Worm (Caenorhabditis elegans): ENCODE data around the gene T05C7.5.

DNA sequence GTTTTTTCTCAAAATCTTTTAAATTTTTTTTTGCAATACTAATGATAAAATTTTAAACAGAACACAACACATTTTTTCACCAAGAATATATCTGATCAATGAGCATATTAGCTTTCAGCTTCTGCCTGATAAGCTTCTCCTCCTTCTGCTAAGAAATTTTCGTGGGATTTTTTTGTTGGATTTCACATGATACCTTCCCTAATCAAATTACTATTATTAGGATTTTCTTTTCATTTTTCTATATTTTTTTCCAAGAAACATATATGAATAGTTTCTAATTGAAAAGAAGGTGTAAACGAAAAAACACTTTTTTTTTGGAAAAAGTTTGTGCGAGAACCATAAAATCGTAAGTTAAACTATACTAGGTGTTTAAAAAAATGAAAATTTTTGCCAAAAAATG is 14.5 kb upstream of the T05C7.5 start:
- TF ChIP-seq dao-5 (tag; optimal IDR thresholded peaks at IDR 0.05): no peak
- no peak for TF ChIP-seq W03F9.2 (tag; optimal IDR thresholded peaks at IDR 0.05)

Measured in whole organism, L4/young adult.